Worm (Caenorhabditis elegans) whole organism, dauer: ENCODE measurements around the gene pho-12.

Experiments
- unc-62 ChIP-seq: sonication (generic microtip); optimal IDR thresholded peaks from 2 replicates; lab custom pipeline; 2017; ENCODE audit warnings: missing biosample characterization, missing genetic modification reagents, missing genetic modification characterization

The pho-12 gene

DNA sequence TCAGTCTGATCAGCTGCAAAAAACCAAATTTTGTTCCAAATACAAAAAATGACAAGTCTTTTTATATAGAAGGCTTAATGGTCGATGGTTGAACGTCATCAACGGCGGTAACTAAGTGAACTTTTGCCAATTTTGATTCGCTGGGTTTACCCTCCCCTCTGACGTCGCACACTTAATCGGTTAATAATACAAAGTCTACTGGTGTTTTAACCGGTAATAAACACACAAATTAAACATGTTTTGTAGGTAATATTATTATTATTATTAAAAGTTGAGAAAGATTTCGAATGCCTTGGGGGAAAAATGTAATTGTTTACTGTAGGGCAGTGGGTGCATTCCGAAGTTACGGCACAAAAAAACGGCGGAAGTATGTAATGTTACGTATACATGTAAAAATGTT lies at the start of gene pho-12:
Gene pho-12 (minus strand): TSS at position 101 of the 400 bp plus-strand sequence.
- TF ChIP-seq unc-62 (GFP tag; lab: Kevin White, UChicago) = no peak

DNA sequence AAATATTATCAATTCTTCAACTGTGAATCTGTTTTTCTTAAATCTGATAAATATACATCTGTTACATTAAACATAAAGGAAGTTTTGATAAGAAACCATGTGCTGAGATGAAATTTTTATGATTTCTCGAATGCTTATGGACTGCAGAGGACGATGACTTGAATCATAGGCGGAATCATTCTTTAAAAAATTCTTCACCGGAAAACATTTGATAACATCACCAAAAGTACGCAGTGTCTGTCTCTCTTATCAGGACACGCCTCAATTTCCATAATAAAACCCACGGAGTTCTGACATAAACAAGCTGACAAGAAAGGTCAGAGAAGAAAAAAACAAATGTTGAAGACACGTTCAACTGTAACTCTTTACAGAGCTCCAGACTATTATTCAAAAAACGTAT lies 49.1 kb upstream of the pho-12 start, which contains the start of gene F09C12.2:
Gene F09C12.2 (plus strand): TSS at position 320 of the 400 bp plus-strand sequence.
- TF ChIP-seq unc-62 (GFP tag; lab: Kevin White, UChicago) = no peak

DNA sequence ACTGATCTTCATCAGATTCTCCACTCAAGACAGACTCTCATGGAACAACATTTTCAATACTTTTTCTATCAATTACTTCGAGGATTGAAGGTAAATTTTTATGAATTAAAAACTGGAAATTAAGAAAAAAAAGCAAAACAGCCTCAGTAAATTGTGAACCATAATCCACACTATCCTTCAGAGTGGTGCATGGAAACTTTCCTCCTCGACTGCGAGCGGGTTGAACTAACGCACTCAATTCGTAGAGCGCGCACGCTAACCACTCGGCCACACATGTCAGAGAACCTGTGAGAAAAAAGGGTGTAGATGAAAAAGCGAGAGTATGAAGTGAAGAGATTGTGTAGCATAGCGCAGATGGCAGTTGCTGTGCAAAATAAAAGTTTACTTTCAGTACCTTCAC lies 44.4 kb upstream of the pho-12 start:
- no peak for TF ChIP-seq unc-62 (GFP tag; lab: Kevin White, UChicago)

DNA sequence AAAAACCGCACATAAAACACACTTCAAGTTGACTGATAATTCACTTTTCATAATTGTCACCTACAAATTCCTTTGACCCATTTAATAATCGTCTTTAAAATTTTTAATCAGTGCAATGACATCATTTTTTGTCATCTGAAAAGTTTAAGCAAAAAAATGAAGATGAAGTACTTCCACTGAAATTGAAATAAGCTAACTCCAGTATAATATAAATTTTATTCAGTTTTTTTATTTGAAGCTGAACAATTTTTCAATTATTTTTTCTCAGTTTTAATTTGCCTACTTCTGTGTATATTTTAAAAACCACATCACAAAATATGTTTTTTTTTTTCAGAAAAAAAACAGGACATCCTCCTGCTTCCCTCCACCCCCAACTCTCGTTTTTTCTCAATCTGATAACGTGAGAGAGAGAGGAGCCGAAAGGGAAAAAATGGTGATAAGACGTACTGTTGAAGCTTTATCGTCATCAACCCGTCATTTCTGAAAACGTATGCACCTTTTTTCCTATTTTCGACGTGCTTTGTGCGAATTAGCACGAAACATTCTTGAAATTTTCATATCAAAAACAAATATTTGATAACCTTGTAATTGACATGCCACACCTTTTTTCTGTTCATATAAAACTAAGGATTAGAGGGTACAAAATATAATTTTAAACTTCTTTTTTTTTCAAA lies 43.3 kb upstream of the pho-12 start, which contains the start of the genes C04G6.11 and mpk-2:
Gene C04G6.11 (minus strand): TSS at position 51 of the 674 bp plus-strand sequence.
Gene mpk-2 (plus strand): TSS at position 335 of the 674 bp plus-strand sequence.
- TF ChIP-seq unc-62 (GFP tag; lab: Kevin White, UChicago) = no peak

DNA sequence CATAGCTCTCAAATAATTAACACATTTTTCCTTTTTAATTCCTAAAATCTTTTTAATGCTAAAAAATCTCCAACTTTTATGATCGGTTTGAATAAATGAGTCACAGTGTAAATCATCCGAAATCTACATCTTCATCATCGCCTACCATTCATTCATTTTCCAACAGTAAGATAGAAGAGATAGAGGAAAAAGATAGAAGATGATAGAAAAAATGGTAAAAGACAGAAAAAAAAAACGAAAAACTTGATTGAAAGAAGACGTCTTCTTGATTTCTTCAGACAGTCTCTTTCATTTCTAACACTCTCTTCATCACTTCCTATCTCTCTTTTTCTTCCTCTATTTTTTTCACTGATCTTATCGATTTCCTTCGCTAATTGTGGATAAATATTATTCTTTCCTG lies 42.6 kb upstream of the pho-12 start:
- no peak for TF ChIP-seq unc-62 (GFP tag; lab: Kevin White, UChicago)

DNA sequence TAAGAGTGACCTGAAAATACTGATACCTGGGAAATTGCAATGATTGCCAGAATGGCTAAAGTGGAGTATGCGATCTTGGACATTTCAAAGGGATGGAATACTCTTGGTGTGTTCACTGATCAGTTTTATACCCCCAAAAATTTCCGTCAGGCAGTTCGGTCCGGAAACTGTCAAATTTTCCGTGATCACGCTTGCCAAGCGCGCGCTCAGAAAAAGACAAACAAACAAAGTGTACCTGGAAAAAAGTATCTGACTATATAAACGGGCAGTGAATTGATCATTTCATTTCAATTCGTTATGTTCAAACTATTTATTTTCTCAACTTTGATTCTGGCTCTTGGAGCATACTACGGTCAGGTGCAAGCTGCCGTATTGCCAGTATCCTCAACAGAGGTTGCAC lies 41.1 kb upstream of the pho-12 start, which contains the start of the genes idpb-3 and idpb-1:
Gene idpb-3 (minus strand): TSS at position 101 of the 400 bp plus-strand sequence.
Gene idpb-1 (plus strand): TSS at position 284 of the 400 bp plus-strand sequence.
- TF ChIP-seq unc-62 (GFP tag; lab: Kevin White, UChicago) = no peak

DNA sequence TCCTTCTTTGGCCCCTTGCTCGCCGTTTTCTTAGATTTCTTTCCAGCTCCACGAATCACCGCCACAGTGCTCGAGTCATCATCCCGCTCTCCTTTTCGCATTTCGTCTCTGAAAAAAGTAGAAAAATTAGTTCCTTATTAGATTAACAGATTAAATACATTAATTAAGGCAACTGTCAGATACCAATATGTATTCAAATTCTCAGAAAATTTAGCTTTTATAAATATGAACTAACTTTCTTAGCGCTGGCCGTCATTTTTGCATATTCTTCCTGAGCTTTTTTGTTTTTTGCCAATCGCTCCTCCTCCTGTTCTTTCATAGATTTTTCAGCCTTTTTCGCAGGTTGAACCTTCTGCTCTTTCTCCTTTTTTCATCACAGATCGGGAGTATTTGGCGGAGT lies 39.0 kb upstream of the pho-12 start, which contains the start of gene C04G6.6:
Gene C04G6.6 (minus strand): TSS at position 101 of the 400 bp plus-strand sequence.
- TF ChIP-seq unc-62 (GFP tag; lab: Kevin White, UChicago) = no peak

DNA sequence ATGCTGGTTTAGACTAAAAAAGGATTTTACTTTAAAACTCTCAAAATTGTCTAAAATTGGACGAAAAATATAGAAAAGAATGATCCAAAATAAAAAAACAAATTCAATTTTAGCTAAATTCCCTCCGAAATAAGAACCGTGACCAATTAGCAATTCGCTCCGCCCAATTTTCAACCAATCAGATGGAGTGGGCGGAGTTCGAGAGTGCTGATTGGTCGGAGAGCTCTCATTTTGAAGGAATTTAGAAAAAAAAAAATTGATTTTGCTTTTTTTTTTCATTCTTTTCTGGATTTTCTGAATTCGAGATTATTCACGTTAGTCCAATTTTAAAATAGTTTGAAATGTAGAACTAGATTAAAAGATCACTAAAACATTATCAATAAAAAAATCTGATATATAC lies 38.4 kb upstream of the pho-12 start:
- no peak for TF ChIP-seq unc-62 (GFP tag; lab: Kevin White, UChicago)

DNA sequence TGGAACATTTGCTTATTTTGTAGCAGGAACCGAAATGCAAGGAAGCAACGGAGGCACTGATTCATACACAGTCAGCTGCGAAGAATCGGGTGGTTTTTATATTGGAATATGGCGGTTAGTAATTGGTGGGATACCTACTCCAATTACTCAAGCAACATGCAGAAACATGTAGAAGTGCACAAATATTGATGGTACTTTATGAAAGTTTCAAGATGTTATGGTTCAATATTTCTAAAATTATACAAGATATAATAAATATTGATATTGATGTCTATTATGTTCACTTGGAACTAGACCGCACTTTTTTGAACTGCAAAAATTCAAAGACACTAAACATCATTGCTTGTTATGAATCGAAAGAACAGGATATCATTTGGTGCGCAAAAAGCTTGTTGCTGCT lies 33.3 kb upstream of the pho-12 start, which contains the start of gene C04G6.13:
Gene C04G6.13 (plus strand): TSS at position 301 of the 400 bp plus-strand sequence.
- no peak for TF ChIP-seq unc-62 (GFP tag; lab: Kevin White, UChicago)

DNA sequence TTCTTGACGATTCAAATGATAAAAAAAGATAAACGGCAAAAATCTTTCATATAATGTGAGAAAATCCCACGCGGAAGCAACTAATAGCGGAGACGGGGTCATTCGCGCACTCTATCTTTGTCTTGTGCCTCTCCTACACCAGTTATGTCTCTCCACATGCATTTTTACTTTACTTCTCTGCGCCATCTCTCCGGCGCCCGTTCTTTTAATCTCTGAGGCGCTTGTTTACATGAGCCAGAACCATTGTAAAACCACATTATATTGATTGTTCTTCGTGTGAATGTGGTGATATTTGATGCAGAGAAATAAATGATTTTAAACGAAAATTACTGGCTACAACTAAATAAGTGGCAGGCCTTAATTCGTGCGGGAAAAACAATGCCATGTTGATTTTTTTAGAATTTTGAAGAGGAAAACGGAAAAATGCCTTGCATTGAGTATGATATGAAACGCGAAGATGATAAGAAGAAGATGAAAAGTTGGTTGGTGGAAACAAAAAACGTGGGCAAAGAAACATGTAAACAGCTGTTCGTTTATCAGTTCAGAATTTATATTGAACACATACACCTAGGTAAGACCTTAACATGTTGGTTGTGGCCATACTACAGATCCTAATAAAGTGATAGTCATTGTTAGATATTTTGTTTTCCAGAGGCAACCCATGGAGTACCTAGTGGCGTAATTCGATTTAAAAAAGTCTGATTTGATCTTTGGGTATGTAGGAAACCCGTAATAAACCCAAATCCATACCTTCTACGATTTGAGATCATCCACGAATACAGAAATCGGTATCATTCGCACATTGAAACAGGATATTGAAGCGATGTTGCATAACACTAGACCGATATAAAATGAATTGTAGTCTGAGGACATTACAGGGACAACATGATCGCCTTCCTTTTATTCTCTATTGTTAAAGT lies 32.0 kb upstream of the pho-12 start, which contains the start of gene C04G6.2:
Gene C04G6.2 (plus strand): TSS at position 870 of the 920 bp plus-strand sequence.
- TF ChIP-seq unc-62 (GFP tag; lab: Kevin White, UChicago) = no peak

DNA sequence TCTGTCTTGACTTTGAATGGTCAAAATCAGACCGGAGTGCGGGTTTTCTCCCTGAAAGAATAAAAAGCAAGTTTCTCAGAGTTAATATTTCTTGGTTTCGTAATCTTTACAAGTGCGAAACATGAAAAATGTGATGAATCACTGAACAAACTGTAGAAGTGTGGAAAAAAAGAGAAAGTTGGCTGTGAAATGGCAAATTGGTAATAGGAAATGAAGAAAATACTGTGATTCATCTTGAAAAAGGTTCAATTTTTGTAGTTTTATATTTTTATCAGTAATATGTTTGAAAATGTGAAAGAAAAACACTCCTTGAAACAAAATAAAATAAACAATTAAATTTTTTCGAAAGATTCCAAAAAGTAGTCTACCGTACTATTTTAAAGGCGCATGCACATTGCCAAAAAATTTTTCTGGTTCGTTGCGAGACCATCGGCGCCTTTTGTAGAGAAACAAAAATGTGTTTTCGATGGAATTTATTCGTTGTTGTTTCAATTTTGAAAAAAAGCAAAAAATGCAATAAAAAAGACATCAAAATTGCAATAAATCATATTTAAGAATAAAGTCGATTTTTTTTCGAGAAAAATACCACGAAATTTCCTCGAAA lies 31.1 kb upstream of the pho-12 start, which contains the start of gene pld-1:
Gene pld-1 (minus strand): TSS at position 51 of the 604 bp plus-strand sequence.
- no peak for TF ChIP-seq unc-62 (GFP tag; lab: Kevin White, UChicago)

DNA sequence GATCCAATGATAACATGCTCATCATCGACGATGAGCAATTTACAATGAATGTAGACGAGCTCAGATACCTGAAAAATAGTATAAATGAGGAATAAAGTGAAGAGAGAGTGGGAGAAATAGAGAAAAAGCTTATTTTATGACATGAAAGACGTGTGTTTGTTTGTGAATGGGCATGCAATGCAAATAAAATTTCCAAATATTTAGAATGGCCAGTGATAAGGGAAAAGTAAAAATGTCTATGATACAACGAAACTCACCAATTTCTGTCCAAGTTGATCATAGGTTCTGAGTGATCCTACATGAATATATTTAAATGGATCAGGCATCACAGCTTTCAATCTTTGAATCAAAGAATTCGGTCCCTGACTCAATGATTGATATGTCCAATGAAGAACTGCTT lies 25.5 kb upstream of the pho-12 start:
- TF ChIP-seq unc-62 (GFP tag; lab: Kevin White, UChicago) = no peak

DNA sequence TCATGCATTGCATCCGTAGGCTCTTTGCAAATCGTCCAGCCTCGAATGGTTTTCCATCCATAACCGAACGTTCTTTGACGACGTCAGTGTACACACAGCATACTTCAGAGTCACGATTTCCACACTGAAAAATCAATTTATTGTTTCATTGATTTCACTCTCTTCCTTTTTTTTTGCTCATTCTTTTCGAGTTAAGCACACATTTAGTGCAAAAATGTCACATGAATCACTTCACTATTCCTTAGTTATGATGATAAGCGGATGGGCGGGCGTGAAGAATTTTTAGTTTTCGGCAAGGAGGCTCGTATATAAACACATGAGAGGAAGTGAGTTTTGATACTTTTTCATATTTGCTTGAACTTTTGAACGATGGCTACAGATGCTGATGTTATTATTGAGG lies 24.8 kb upstream of the pho-12 start, which contains the start of gene txt-9:
Gene txt-9 (plus strand): TSS at position 336 of the 400 bp plus-strand sequence.
- no peak for TF ChIP-seq unc-62 (GFP tag; lab: Kevin White, UChicago)

DNA sequence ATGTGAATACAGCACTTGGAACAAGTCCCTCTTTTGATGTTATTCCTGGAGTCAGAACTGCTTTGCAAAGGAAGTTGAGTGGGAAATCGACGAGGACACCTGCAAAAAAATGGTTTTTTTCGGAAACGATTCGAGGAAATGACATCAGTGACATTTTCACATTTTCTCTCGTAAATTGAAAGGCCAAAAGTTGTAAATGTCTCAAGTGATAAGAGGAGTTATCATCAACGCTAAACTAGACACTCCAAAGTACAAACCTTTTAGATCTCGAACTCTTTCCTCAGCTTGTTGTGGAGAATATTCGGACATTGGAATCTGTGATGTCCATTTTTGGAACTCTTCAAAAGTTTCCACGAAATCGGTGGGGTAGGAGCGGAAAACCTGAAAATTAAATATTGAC lies 23.6 kb upstream of the pho-12 start:
- no peak for TF ChIP-seq unc-62 (GFP tag; lab: Kevin White, UChicago)

DNA sequence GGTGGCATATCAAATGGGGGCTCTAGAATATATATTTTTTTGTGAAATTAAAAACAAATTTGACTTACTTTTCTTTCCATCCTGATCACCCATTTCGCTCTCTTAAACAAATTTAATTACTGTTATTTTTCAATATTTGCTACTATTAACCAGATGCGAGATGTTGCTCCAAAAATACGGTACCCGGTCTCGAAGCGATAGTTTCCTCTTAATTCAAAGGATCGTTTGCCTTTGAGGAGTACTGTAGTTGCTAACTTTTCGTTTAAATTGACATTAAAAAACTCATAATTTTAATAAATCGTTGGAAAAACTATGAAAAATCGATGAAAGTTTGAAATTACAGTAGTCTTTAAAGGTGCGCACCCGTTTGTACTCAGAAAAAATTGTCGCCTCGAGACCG lies 22.7 kb upstream of the pho-12 start, which contains the start of gene C04G6.4:
Gene C04G6.4 (minus strand): TSS at position 101 of the 400 bp plus-strand sequence.
- TF ChIP-seq unc-62 (GFP tag; lab: Kevin White, UChicago) = no peak
